Fruit fly (Drosophila melanogaster) whole organism, embryonic: ENCODE measurements around the gene CG14535.
A peak's percentile ranks its signal among the peaks of the same experiment; 100 is the strongest.

Experiments
- CG11085 ChIP-seq: fragments of 200-800 bp; sonication (Bioruptor generic); IDR thresholded peaks from 2 replicates; pipeline ENCODE4 v1.3.6; 2022; ENCODE audit warnings: missing biosample characterization, missing genetic modification characterization
- CG11723 ChIP-seq: fragments of 200-800 bp; sonication (Bioruptor generic); optimal IDR thresholded peaks from 2 replicates; lab custom pipeline; 2017; ENCODE audit warnings: missing biosample characterization, mild to moderate bottlenecking, missing genetic modification characterization
- CG12071 ChIP-seq: fragments of 200-800 bp; sonication (Bioruptor generic); optimal IDR thresholded peaks from 3 replicates; lab custom pipeline; 2018; ENCODE audit warnings: missing biosample characterization, mild to moderate bottlenecking, missing genetic modification characterization
- CG12744 ChIP-seq: fragments of 200-800 bp; sonication (Bioruptor generic); optimal IDR thresholded peaks from 2 replicates; lab custom pipeline; 2016; ENCODE audit warnings: missing biosample characterization, missing genetic modification characterization
- CG16779 ChIP-seq: fragments of 200-800 bp; sonication (Bioruptor generic); IDR thresholded peaks from 2 replicates; pipeline ENCODE4 v1.3.6; 2022; ENCODE audit warnings: missing biosample characterization, missing genetic modification characterization
- CG17912 ChIP-seq: fragments of 200-800 bp; sonication (Bioruptor generic); optimal IDR thresholded peaks from 2 replicates; lab custom pipeline; 2018; ENCODE audit warnings: missing biosample characterization, mild to moderate bottlenecking, missing genetic modification characterization
- CG18599 ChIP-seq: fragments of 200-800 bp; sonication (Bioruptor generic); optimal IDR thresholded peaks from 3 replicates; lab custom pipeline; 2017; ENCODE audit warnings: missing biosample characterization, missing genetic modification characterization, mild to moderate bottlenecking, moderate library complexity, missing genetic modification reagents
- CG2120 ChIP-seq: fragments of 200-800 bp; sonication (Bioruptor generic); optimal IDR thresholded peaks from 3 replicates; lab custom pipeline; 2016; ENCODE audit warnings: missing biosample characterization, missing genetic modification characterization
- CG33557 ChIP-seq: fragments of 200-800 bp; sonication (Bioruptor generic); optimal IDR thresholded peaks from 2 replicates; lab custom pipeline; 2019; ENCODE audit warnings: missing biosample characterization, mild to moderate bottlenecking, missing genetic modification characterization, moderate library complexity
- CG6175 ChIP-seq: fragments of 200-800 bp; sonication (Bioruptor generic); IDR thresholded peaks from 3 replicates; pipeline ENCODE4 v1.3.6; 2022; ENCODE audit warnings: missing biosample characterization, missing genetic modification characterization
- CG6791 ChIP-seq: fragments of 200-800 bp; sonication (Bioruptor generic); IDR thresholded peaks from 3 replicates; pipeline ENCODE4 v1.3.6; 2022; ENCODE audit warnings: missing biosample characterization, missing genetic modification characterization; ENCODE audit not compliant: partially characterized antibody
- CG6813 ChIP-seq: fragments of 200-800 bp; sonication (Bioruptor generic); optimal IDR thresholded peaks from 2 replicates; lab custom pipeline; 2017; ENCODE audit warnings: missing biosample characterization, missing genetic modification characterization, mild to moderate bottlenecking, moderate library complexity, missing genetic modification reagents
- CG7271 ChIP-seq: fragments of 200-800 bp; sonication (Bioruptor generic); optimal IDR thresholded peaks from 2 replicates; lab custom pipeline; 2018; ENCODE audit warnings: missing biosample characterization, mild to moderate bottlenecking, missing genetic modification characterization, moderate library complexity
- CG7786 ChIP-seq: fragments of 200-800 bp; sonication (Bioruptor generic); optimal IDR thresholded peaks from 2 replicates; lab custom pipeline; 2016; ENCODE audit warnings: missing biosample characterization, missing genetic modification characterization
- CG7839 ChIP-seq: fragments of 200-800 bp; sonication (Bioruptor generic); optimal IDR thresholded peaks from 3 replicates; lab custom pipeline; 2018; ENCODE audit warnings: missing biosample characterization, mild to moderate bottlenecking, missing genetic modification characterization, moderate library complexity
- CG8388 ChIP-seq: fragments of 200-800 bp; sonication (Bioruptor generic); optimal IDR thresholded peaks from 2 replicates; lab custom pipeline; 2019; ENCODE audit warnings: missing biosample characterization, mild to moderate bottlenecking, missing genetic modification characterization, moderate library complexity
- D19B ChIP-seq: fragments of 200-800 bp; sonication (Bioruptor generic); optimal IDR thresholded peaks from 2 replicates; lab custom pipeline; 2017; ENCODE audit warnings: missing biosample characterization, mild to moderate bottlenecking, missing genetic modification characterization
- Doc2 ChIP-seq: fragments of 200-800 bp; sonication (Bioruptor generic); IDR thresholded peaks from 2 replicates; pipeline ENCODE4 v1.3.6; 2022; ENCODE audit warnings: missing biosample characterization, missing genetic modification characterization
- E2f1 ChIP-seq: fragments of 200-800 bp; sonication (Bioruptor generic); IDR thresholded peaks from 2 replicates; pipeline ENCODE4 v1.3.6; 2022; ENCODE audit warnings: missing biosample characterization, missing genetic modification characterization
- Elba2 ChIP-seq: fragments of 200-800 bp; sonication (Bioruptor generic); optimal IDR thresholded peaks from 3 replicates; lab custom pipeline; 2016; ENCODE audit warnings: missing biosample characterization, missing genetic modification characterization
- H2.0 ChIP-seq: fragments of 200-800 bp; sonication (Bioruptor generic); IDR thresholded peaks from 2 replicates; pipeline ENCODE4 v1.3.6; 2022; ENCODE audit warnings: missing biosample characterization, missing genetic modification characterization
- NC2β ChIP-seq: fragments of 200-800 bp; sonication (Bioruptor generic); optimal IDR thresholded peaks from 2 replicates; lab custom pipeline; 2016; ENCODE audit warnings: missing biosample characterization, missing genetic modification characterization
- Nf-YB ChIP-seq: fragments of 200-800 bp; sonication (Bioruptor generic); optimal IDR thresholded peaks from 3 replicates; lab custom pipeline; 2019; ENCODE audit warnings: missing biosample characterization, mild to moderate bottlenecking, missing genetic modification characterization, moderate library complexity
- Optix ChIP-seq: fragments of 200-800 bp; sonication (Bioruptor generic); IDR thresholded peaks from 3 replicates; pipeline ENCODE4 v1.3.6; 2022; ENCODE audit warnings: missing biosample characterization, missing genetic modification characterization
- Six4 ChIP-seq: fragments of 200-800 bp; sonication (Bioruptor generic); optimal IDR thresholded peaks from 2 replicates; lab custom pipeline; 2016; ENCODE audit warnings: missing biosample characterization, missing genetic modification characterization
- Sox102F ChIP-seq: fragments of 200-800 bp; sonication (Bioruptor generic); optimal IDR thresholded peaks from 2 replicates; lab custom pipeline; 2018; ENCODE audit warnings: missing biosample characterization, mild to moderate bottlenecking, missing genetic modification characterization, moderate library complexity
- Xrp1 ChIP-seq: fragments of 200-800 bp; sonication (Bioruptor generic); IDR thresholded peaks from 2 replicates; pipeline ENCODE4 v1.3.6; 2022; ENCODE audit warnings: missing biosample characterization, missing genetic modification characterization
- abd-A ChIP-seq: fragments of 200-800 bp; sonication (Bioruptor generic); optimal IDR thresholded peaks from 3 replicates; lab custom pipeline; 2019; ENCODE audit warnings: missing biosample characterization, mild to moderate bottlenecking, missing genetic modification characterization, moderate library complexity
- bsh ChIP-seq, 2 experiments: fragments of 200-800 bp; sonication (Bioruptor generic); optimal IDR thresholded peaks; 2 replicates each; lab custom pipeline; 2017 to 2018; ENCODE audit warnings: mild to moderate bottlenecking in 2 of 2, missing biosample characterization in 2 of 2, missing genetic modification characterization in 2 of 2, moderate library complexity in 1 of 2
- caup ChIP-seq: fragments of 200-800 bp; sonication (Bioruptor generic); optimal IDR thresholded peaks from 3 replicates; lab custom pipeline; 2017; ENCODE audit warnings: missing biosample characterization, mild to moderate bottlenecking, missing genetic modification characterization, moderate library complexity; ENCODE audit not compliant: severe bottlenecking
- dmrt99B ChIP-seq: fragments of 200-800 bp; sonication (Bioruptor generic); optimal IDR thresholded peaks from 2 replicates; lab custom pipeline; 2018; ENCODE audit warnings: missing biosample characterization, mild to moderate bottlenecking, missing genetic modification characterization, moderate library complexity
- en ChIP-seq: fragments of 200-800 bp; sonication (Bioruptor generic); optimal IDR thresholded peaks from 2 replicates; lab custom pipeline; 2016; ENCODE audit warnings: missing biosample characterization, missing genetic modification characterization
- gt ChIP-seq: fragments of 200-800 bp; sonication (Bioruptor generic); IDR thresholded peaks from 2 replicates; pipeline ENCODE4 v1.3.6; 2022; ENCODE audit warnings: missing biosample characterization, missing genetic modification characterization
- h ChIP-seq: fragments of >200 bp; optimal IDR thresholded peaks from 2 replicates; lab custom pipeline; 2017
- hb ChIP-seq: fragments of 200-800 bp; sonication (Bioruptor generic); IDR thresholded peaks from 3 replicates; pipeline ENCODE4 v1.3.6; 2022; ENCODE audit warnings: missing biosample characterization, missing genetic modification characterization; ENCODE audit not compliant: partially characterized antibody
- hbn ChIP-seq: fragments of 200-800 bp; sonication (Bioruptor generic); IDR thresholded peaks from 2 replicates; pipeline ENCODE4 v1.3.6; 2022; ENCODE audit warnings: missing biosample characterization, missing genetic modification characterization; ENCODE audit not compliant: partially characterized antibody
- hth ChIP-seq: fragments of >200 bp; optimal IDR thresholded peaks from 2 replicates; lab custom pipeline; 2017; ENCODE audit warnings: inconsistent platforms
- jing ChIP-seq: fragments of 200-800 bp; sonication (Bioruptor generic); optimal IDR thresholded peaks from 2 replicates; lab custom pipeline; 2018; ENCODE audit warnings: missing biosample characterization, mild to moderate bottlenecking, missing genetic modification characterization
- kah ChIP-seq: fragments of 200-800 bp; sonication (Bioruptor generic); optimal IDR thresholded peaks from 2 replicates; lab custom pipeline; 2018; ENCODE audit warnings: missing biosample characterization, mild to moderate bottlenecking, missing genetic modification characterization
- klu ChIP-seq: fragments of 200-800 bp; sonication (Bioruptor generic); IDR thresholded peaks from 2 replicates; pipeline ENCODE4 v1.3.6; 2022; ENCODE audit warnings: missing biosample characterization, missing genetic modification characterization
- nerfin-1 ChIP-seq: fragments of 200-800 bp; sonication (Bioruptor generic); optimal IDR thresholded peaks from 3 replicates; lab custom pipeline; 2019; ENCODE audit warnings: missing biosample characterization, mild to moderate bottlenecking, missing genetic modification characterization, moderate library complexity
- nerfin-2 ChIP-seq: fragments of 200-800 bp; sonication (Bioruptor generic); IDR thresholded peaks from 2 replicates; pipeline ENCODE4 v1.3.6; 2022; ENCODE audit warnings: missing biosample characterization, missing genetic modification characterization; ENCODE audit not compliant: partially characterized antibody
- p53 ChIP-seq: fragments of 200-800 bp; sonication (Bioruptor generic); optimal IDR thresholded peaks from 2 replicates; lab custom pipeline; 2016; ENCODE audit warnings: missing biosample characterization, missing genetic modification characterization
- pita ChIP-seq: fragments of 200-800 bp; sonication (Bioruptor generic); optimal IDR thresholded peaks from 2 replicates; lab custom pipeline; 2017; ENCODE audit warnings: missing biosample characterization, mild to moderate bottlenecking, missing genetic modification characterization
- pnt ChIP-seq: fragments of 200-800 bp; sonication (Bioruptor generic); optimal IDR thresholded peaks from 3 replicates; lab custom pipeline; 2016; ENCODE audit warnings: missing biosample characterization, missing genetic modification characterization
- pzg ChIP-seq: fragments of 200-800 bp; sonication (Bioruptor generic); optimal IDR thresholded peaks from 3 replicates; lab custom pipeline; 2018; ENCODE audit warnings: missing biosample characterization, mild to moderate bottlenecking, missing genetic modification characterization, moderate library complexity
- stc ChIP-seq: fragments of 200-800 bp; sonication (Bioruptor generic); IDR thresholded peaks from 2 replicates; pipeline ENCODE4 v1.3.6; 2022; ENCODE audit warnings: missing biosample characterization, missing genetic modification characterization
- tap ChIP-seq: fragments of 200-800 bp; optimal IDR thresholded peaks from 3 replicates; lab custom pipeline; 2019; ENCODE audit warnings: missing biosample characterization, mild to moderate bottlenecking, missing genetic modification characterization, moderate library complexity
- usp ChIP-seq: fragments of >200 bp; optimal IDR thresholded peaks from 2 replicates; lab custom pipeline; 2017; ENCODE audit warnings: missing biosample characterization, missing genetic modification characterization
- zen2 ChIP-seq: fragments of 200-800 bp; sonication (Bioruptor generic); IDR thresholded peaks from 3 replicates; pipeline ENCODE4 v1.3.6; 2022; ENCODE audit warnings: missing biosample characterization, missing genetic modification characterization; ENCODE audit not compliant: partially characterized antibody
- zf30C ChIP-seq: fragments of 200-800 bp; sonication (Bioruptor generic); optimal IDR thresholded peaks from 3 replicates; lab custom pipeline; 2018; ENCODE audit warnings: missing biosample characterization, mild to moderate bottlenecking, missing genetic modification characterization

The CG14535 gene

dm6 chr2L:7851609-7852008 lies 3.7 kb downstream of the CG14535 start (continued):
- no peak for TF ChIP-seq klu (GFP tag; lab: Robert Waterston, UW)
- peak; percentile 33 for TF ChIP-seq CG2120 (GFP tag; lab: Kevin White, UChicago)
- no peak for TF ChIP-seq CG16779 (GFP tag; lab: Robert Waterston, UW)
- no peak for TF ChIP-seq CG17912 (GFP tag; lab: Kevin White, UChicago)
- TF ChIP-seq Xrp1 (GFP tag; lab: Robert Waterston, UW): peak; percentile 61; the same call in 1 of the 2 replicates
- 0 out of 2 replicates have a peak, but pooled peaks have one; percentile 20 for TF ChIP-seq H2.0 (GFP tag; lab: Robert Waterston, UW)
- TF ChIP-seq CG18599 (GFP tag; lab: Kevin White, UChicago): peak; percentile 57
- TF ChIP-seq Elba2: no peak
- no peak for TF ChIP-seq CG6791 (GFP tag; lab: Robert Waterston, UW)
- peak; percentile 51 for TF ChIP-seq CG7839 (tag; lab: Kevin White, UChicago)
- 0 out of 3 replicates have a peak, but pooled peaks have one; percentile 20 for TF ChIP-seq Optix
- no peak for TF ChIP-seq abd-A (tag; lab: Kevin White, UChicago)
- TF ChIP-seq Doc2 (GFP tag; lab: Robert Waterston, UW): no peak
- no peak for TF ChIP-seq D19B (GFP tag; lab: Kevin White, UChicago)
- TF ChIP-seq CG7271: no peak
- no peak for TF ChIP-seq nerfin-1 (tag; lab: Kevin White, UChicago)
- no peak for TF ChIP-seq CG12071 (GFP tag; lab: Kevin White, UChicago)
- no peak for TF ChIP-seq gt (GFP tag; lab: Robert Waterston, UW)
- no peak for TF ChIP-seq kah
- peak; percentile 22 for TF ChIP-seq CG6813 (GFP tag; lab: Kevin White, UChicago)
- TF ChIP-seq p53 (GFP tag; lab: Kevin White, UChicago): no peak
- TF ChIP-seq tap (tag; lab: Kevin White, UChicago): peak; percentile 26
- no peak for TF ChIP-seq hth (lab: Kevin White, UChicago)
- no peak for TF ChIP-seq usp
- TF ChIP-seq CG6175 (GFP tag; lab: Robert Waterston, UW): no peak
- TF ChIP-seq pnt (GFP tag; lab: Kevin White, UChicago): no peak
- no peak for TF ChIP-seq E2f1
- TF ChIP-seq zen2 (GFP tag; lab: Robert Waterston, UW): no peak
- TF ChIP-seq hb: no peak
- TF ChIP-seq Nf-YB (GFP tag; lab: Kevin White, UChicago): no peak
- peak; percentile 28 for TF ChIP-seq CG8388
- no peak for TF ChIP-seq pita
- TF ChIP-seq Sox102F (GFP tag; lab: Kevin White, UChicago): peak; percentile 55
- TF ChIP-seq en (GFP tag; lab: Kevin White, UChicago): no peak
- no peak for TF ChIP-seq nerfin-2 (GFP tag; lab: Robert Waterston, UW)
- TF ChIP-seq dmrt99B (tag; lab: Kevin White, UChicago): peak; percentile 64
- TF ChIP-seq pzg: no peak
- TF ChIP-seq bsh (GFP tag; optimal IDR thresholded peaks at IDR 0.05; lab: Kevin White, UChicago): peak in 1 of 2 experiments; percentile 69
- no peak for TF ChIP-seq Six4 (GFP tag; lab: Kevin White, UChicago)
- TF ChIP-seq hbn: no peak
- TF ChIP-seq jing (GFP tag; lab: Kevin White, UChicago): no peak
- no peak for TF ChIP-seq CG7786 (GFP tag; lab: Kevin White, UChicago)
- no peak for TF ChIP-seq h (lab: Kevin White, UChicago)
- TF ChIP-seq CG11723 (GFP tag; lab: Kevin White, UChicago): no peak
- no peak for TF ChIP-seq CG33557
- no peak for TF ChIP-seq CG11085 (GFP tag; lab: Robert Waterston, UW)
- peak; percentile 28; the same call in 1 of the 2 replicates for TF ChIP-seq stc (GFP tag; lab: Robert Waterston, UW)
- TF ChIP-seq CG12744: no peak
- TF ChIP-seq NC2β: no peak
- TF ChIP-seq caup (GFP tag; lab: Kevin White, UChicago): no peak
- TF ChIP-seq zf30C (GFP tag; lab: Kevin White, UChicago): no peak
